Fruit fly (Drosophila melanogaster) whole organism, prepupa: ENCODE results near the gene mbo.

Experiments used
- Blimp-1 ChIP-seq: fragments of 200-800 bp; sonication (Bioruptor generic); optimal IDR thresholded peaks from 3 replicates; lab custom pipeline; 2017; ENCODE audit warnings: missing biosample characterization, missing genetic modification characterization, mild to moderate bottlenecking, moderate library complexity, missing genetic modification reagents
- CG10669 ChIP-seq: fragments of 200-800 bp; sonication (Bioruptor generic); optimal IDR thresholded peaks from 3 replicates; lab custom pipeline; 2018; ENCODE audit warnings: missing biosample characterization, mild to moderate bottlenecking, missing genetic modification characterization, moderate library complexity
- CG11762 ChIP-seq: fragments of 200-800 bp; sonication (Bioruptor generic); optimal IDR thresholded peaks from 3 replicates; lab custom pipeline; 2016; ENCODE audit warnings: missing biosample characterization, missing genetic modification characterization; ENCODE audit not compliant: insufficient read depth
- CG11902 ChIP-seq: fragments of 200-800 bp; sonication (Bioruptor generic); optimal IDR thresholded peaks from 3 replicates; lab custom pipeline; 2016; ENCODE audit warnings: missing biosample characterization, missing genetic modification characterization
- CG15336 ChIP-seq: fragments of 200-800 bp; sonication (Bioruptor generic); IDR thresholded peaks from 2 replicates; pipeline ENCODE4 v1.3.6; 2022; ENCODE audit warnings: missing biosample characterization, missing genetic modification characterization
- CG1621 ChIP-seq: fragments of 200-800 bp; sonication (Bioruptor generic); optimal IDR thresholded peaks from 3 replicates; lab custom pipeline; 2018; ENCODE audit warnings: missing biosample characterization, mild to moderate bottlenecking, missing genetic modification characterization
- CG3032 ChIP-seq: fragments of 200-800 bp; optimal IDR thresholded peaks from 2 replicates; lab custom pipeline; 2019; ENCODE audit warnings: missing biosample characterization, mild to moderate bottlenecking, missing genetic modification characterization, moderate library complexity
- CG31627 ChIP-seq: fragments of 200-800 bp; sonication (Bioruptor generic); optimal IDR thresholded peaks from 3 replicates; lab custom pipeline; 2016; ENCODE audit warnings: missing biosample characterization, missing genetic modification characterization
- CG32006 ChIP-seq: fragments of 200-800 bp; sonication (Bioruptor generic); optimal IDR thresholded peaks from 3 replicates; lab custom pipeline; 2017; ENCODE audit warnings: missing biosample characterization, mild to moderate bottlenecking, missing genetic modification characterization
- CG34406 ChIP-seq: fragments of 200-800 bp; sonication (Bioruptor generic); optimal IDR thresholded peaks from 3 replicates; lab custom pipeline; 2016; ENCODE audit warnings: missing biosample characterization, missing genetic modification characterization
- CG4318 ChIP-seq: fragments of 200-800 bp; sonication (Bioruptor generic); optimal IDR thresholded peaks from 3 replicates; lab custom pipeline; 2017; ENCODE audit warnings: missing biosample characterization, mild to moderate bottlenecking, missing genetic modification characterization
- CG6163 ChIP-seq: fragments of 200-800 bp; sonication (Bioruptor generic); IDR thresholded peaks from 3 replicates; pipeline ENCODE4 v1.3.6; 2022; ENCODE audit warnings: missing biosample characterization, missing genetic modification characterization
- CG6792 ChIP-seq: fragments of 200-800 bp; sonication (Bioruptor generic); optimal IDR thresholded peaks from 3 replicates; lab custom pipeline; 2016; ENCODE audit warnings: missing biosample characterization, missing genetic modification characterization
- CG8119 ChIP-seq: fragments of 200-800 bp; sonication (Bioruptor generic); IDR thresholded peaks from 3 replicates; pipeline ENCODE4 v1.3.6; 2022; ENCODE audit warnings: missing biosample characterization, missing genetic modification characterization
- CG8319 ChIP-seq: fragments of 200-800 bp; sonication (Bioruptor generic); optimal IDR thresholded peaks from 3 replicates; lab custom pipeline; 2016; ENCODE audit warnings: missing biosample characterization, missing genetic modification characterization
- CG8632 ChIP-seq: fragments of 200-800 bp; sonication (Bioruptor generic); optimal IDR thresholded peaks from 3 replicates; lab custom pipeline; 2016; ENCODE audit warnings: missing biosample characterization, missing genetic modification characterization
- CG9139 ChIP-seq: fragments of 200-800 bp; sonication (Bioruptor generic); optimal IDR thresholded peaks from 3 replicates; lab custom pipeline; 2017; ENCODE audit warnings: missing biosample characterization, mild to moderate bottlenecking, missing genetic modification characterization
- Eip78C ChIP-seq: fragments of 200-800 bp; sonication (Bioruptor generic); peaks from one replicate; lab custom pipeline; 2016; ENCODE audit warnings: missing biosample characterization, missing genetic modification characterization
- Eip93F ChIP-seq: fragments of 200-800 bp; sonication (Bioruptor generic); optimal IDR thresholded peaks from 2 replicates; lab custom pipeline; 2016; ENCODE audit warnings: missing biosample characterization, mild to moderate bottlenecking, missing genetic modification characterization
- Ets21C ChIP-seq: fragments of 200-800 bp; sonication (Bioruptor generic); optimal IDR thresholded peaks from 3 replicates; lab custom pipeline; 2016; ENCODE audit warnings: missing biosample characterization, missing genetic modification characterization
- Ets96B ChIP-seq: fragments of 200-800 bp; optimal IDR thresholded peaks from 2 replicates; lab custom pipeline; 2019; ENCODE audit warnings: missing biosample characterization, mild to moderate bottlenecking, missing genetic modification characterization, moderate library complexity
- Hr38 ChIP-seq: sonication (Bioruptor generic); optimal IDR thresholded peaks from 2 replicates; lab custom pipeline; 2016; ENCODE audit warnings: missing biosample characterization, missing genetic modification characterization
- Hr39 ChIP-seq: fragments of 200-800 bp; sonication (Bioruptor generic); optimal IDR thresholded peaks from 2 replicates; lab custom pipeline; 2016; ENCODE audit warnings: missing biosample characterization, missing genetic modification characterization
- Smox ChIP-seq: fragments of 200-800 bp; sonication (Bioruptor generic); optimal IDR thresholded peaks from 3 replicates; lab custom pipeline; 2016; ENCODE audit warnings: missing biosample characterization, missing genetic modification characterization
- Sox102F ChIP-seq: fragments of 200-800 bp; sonication (Bioruptor generic); optimal IDR thresholded peaks from 2 replicates; lab custom pipeline; 2016; ENCODE audit warnings: missing biosample characterization, mild to moderate bottlenecking, missing genetic modification characterization
- Sox15 ChIP-seq: fragments of 200-800 bp; sonication (Bioruptor generic); optimal IDR thresholded peaks from 3 replicates; lab custom pipeline; 2016; ENCODE audit warnings: missing biosample characterization, missing genetic modification characterization
- achi ChIP-seq: fragments of 200-800 bp; sonication (Bioruptor generic); optimal IDR thresholded peaks from 3 replicates; lab custom pipeline; 2016; ENCODE audit warnings: missing biosample characterization, missing genetic modification characterization
- acj6 ChIP-seq: fragments of 200-800 bp; sonication (Bioruptor generic); optimal IDR thresholded peaks from 3 replicates; lab custom pipeline; 2016; ENCODE audit warnings: missing biosample characterization, missing genetic modification characterization
- cyc ChIP-seq: fragments of 200-800 bp; sonication (Bioruptor generic); optimal IDR thresholded peaks from 3 replicates; lab custom pipeline; 2016; ENCODE audit warnings: missing biosample characterization, missing genetic modification characterization
- dac ChIP-seq: fragments of 200-800 bp; sonication (Bioruptor generic); optimal IDR thresholded peaks from 2 replicates; lab custom pipeline; 2017; ENCODE audit warnings: missing biosample characterization, mild to moderate bottlenecking, missing genetic modification characterization
- dsx ChIP-seq: fragments of 200-800 bp; optimal IDR thresholded peaks from 3 replicates; lab custom pipeline; 2019; ENCODE audit warnings: missing biosample characterization, mild to moderate bottlenecking, missing genetic modification characterization, moderate library complexity; ENCODE audit not compliant: poor library complexity, severe bottlenecking
- eg ChIP-seq: fragments of 200-800 bp; sonication (Bioruptor generic); IDR thresholded peaks from 3 replicates; pipeline ENCODE4 v1.3.6; 2022; ENCODE audit warnings: missing biosample characterization, missing genetic modification characterization
- esn ChIP-seq: fragments of 200-800 bp; sonication (Bioruptor generic); optimal IDR thresholded peaks from 2 replicates; lab custom pipeline; 2016; ENCODE audit warnings: missing biosample characterization, mild to moderate bottlenecking, missing genetic modification characterization, moderate library complexity
- fd59A ChIP-seq: fragments of 200-800 bp; sonication (Bioruptor generic); optimal IDR thresholded peaks from 2 replicates; lab custom pipeline; 2017; ENCODE audit warnings: missing biosample characterization, mild to moderate bottlenecking, missing genetic modification characterization, missing genetic modification reagents
- fd85E ChIP-seq: fragments of 200-800 bp; sonication (Bioruptor generic); optimal IDR thresholded peaks from 3 replicates; lab custom pipeline; 2016; ENCODE audit warnings: missing biosample characterization, missing genetic modification characterization
- net ChIP-seq: fragments of 200-800 bp; sonication (Bioruptor generic); optimal IDR thresholded peaks from 3 replicates; lab custom pipeline; 2016; ENCODE audit warnings: missing biosample characterization, missing genetic modification characterization
- salr ChIP-seq, 2 experiments: fragments of 200-800 bp; sonication (Bioruptor generic); optimal IDR thresholded peaks; 3 replicates each; lab custom pipeline; 2016 to 2018; ENCODE audit warnings: missing biosample characterization in 2 of 2, missing genetic modification characterization in 2 of 2, mild to moderate bottlenecking in 1 of 2
- svp ChIP-seq: fragments of 200-800 bp; sonication (Bioruptor generic); peaks from one replicate; lab custom pipeline; 2016; ENCODE audit warnings: missing biosample characterization, missing genetic modification characterization
- topi ChIP-seq: fragments of 200-800 bp; sonication (Bioruptor generic); optimal IDR thresholded peaks from 3 replicates; lab custom pipeline; 2016; ENCODE audit warnings: missing biosample characterization, missing genetic modification characterization
- vri ChIP-seq: fragments of 200-800 bp; sonication (Bioruptor generic); optimal IDR thresholded peaks from 3 replicates; lab custom pipeline; 2016; ENCODE audit warnings: missing biosample characterization, mild to moderate bottlenecking, missing genetic modification characterization

mbo gene

dm6 chr3R:12636240-12636639, 42.6 kb downstream of the mbo start, which contains the start of gene CG11600:
Gene CG11600, plus strand, starts transcription at chr3R:12636540.
- TF ChIP-seq Sox15 (GFP tag; lab: Kevin White, UChicago) (no peak), Blimp-1 (GFP tag; lab: Kevin White, UChicago) (no peak), fd85E (GFP tag; lab: Kevin White, UChicago) (no peak), cyc (GFP tag; lab: Kevin White, UChicago) (no peak), CG10669 (GFP tag; lab: Kevin White, UChicago) (no peak), CG8319 (no peak), CG15336 (GFP tag; lab: Robert Waterston, UW) (no peak), Ets96B (tag; lab: Kevin White, UChicago) (no peak), dac (no peak), Eip78C (no peak)

DNA sequence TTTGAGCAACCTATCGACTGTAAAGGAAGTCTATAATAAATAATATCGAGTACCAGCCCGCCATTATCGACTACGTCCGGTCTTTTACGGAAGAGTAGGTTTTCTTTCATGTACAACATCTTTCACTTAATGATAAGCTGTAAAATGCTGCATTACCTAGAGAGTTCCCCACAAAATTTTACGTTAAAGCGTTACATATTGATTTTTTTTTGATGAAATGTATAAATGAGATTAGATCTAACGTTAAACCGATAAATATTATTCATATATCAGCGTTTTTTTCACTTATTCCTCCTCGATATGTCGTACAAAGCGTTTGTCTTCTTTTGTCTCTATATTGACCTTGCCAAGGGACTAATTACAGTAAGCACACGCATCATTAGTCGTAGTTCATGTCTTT, 44.2 kb downstream of the mbo start, which contains the start of gene CG11598:
Gene CG11598 (plus strand): TSS at position 301 of the 400 bp plus-strand sequence.
- no peak for TF ChIP-seq salr (GFP tag; optimal IDR thresholded peaks at IDR 0.05; lab: Kevin White, UChicago)
- no peak for TF ChIP-seq net (GFP tag; lab: Kevin White, UChicago)
- no peak for TF ChIP-seq vri
- no peak for TF ChIP-seq Smox (GFP tag; lab: Kevin White, UChicago)
- TF ChIP-seq CG11762 (GFP tag; lab: Kevin White, UChicago) = no peak
- TF ChIP-seq CG1621 (tag; lab: Kevin White, UChicago) = no peak
- no peak for TF ChIP-seq CG8119 (GFP tag; lab: Robert Waterston, UW)
- TF ChIP-seq CG11902 (GFP tag; lab: Kevin White, UChicago) = no peak
- TF ChIP-seq fd85E (GFP tag; lab: Kevin White, UChicago) = no peak
- TF ChIP-seq CG34406 = no peak
- TF ChIP-seq Blimp-1 (GFP tag; lab: Kevin White, UChicago) = no peak
- no peak for TF ChIP-seq Eip78C

dm6 chr3R:12633059-12633458, 45.8 kb downstream of the mbo start, which contains the start of gene CG18530:
Gene CG18530, plus strand, starts transcription at chr3R:12633359.
- no peak for TF ChIP-seq CG8119 (GFP tag; lab: Robert Waterston, UW)
- TF ChIP-seq Ets96B (tag; lab: Kevin White, UChicago) = no peak
- TF ChIP-seq CG31627 = no peak
- TF ChIP-seq Sox102F (GFP tag; lab: Kevin White, UChicago) = no peak
- TF ChIP-seq Hr38 (GFP tag; lab: Kevin White, UChicago) = no peak
- TF ChIP-seq fd59A (GFP tag; lab: Kevin White, UChicago) = no peak
- TF ChIP-seq svp = no peak
- no peak for TF ChIP-seq cyc (GFP tag; lab: Kevin White, UChicago)
- TF ChIP-seq, all 60 proteins: peak for 0

- TF ChIP-seq CG34406 (peak; percentile 15), CG32006 (no peak), Ets21C (GFP tag; lab: Kevin White, UChicago) (peak; percentile 10), Eip93F (GFP tag; lab: Kevin White, UChicago) (peak; percentile 58), CG3032 (tag; lab: Kevin White, UChicago) (peak; percentile 29), achi (GFP tag; lab: Kevin White, UChicago) (no peak), acj6 (GFP tag; lab: Kevin White, UChicago) (peak; percentile 49), esn (GFP tag; lab: Kevin White, UChicago) (peak; percentile 25), CG8632 (GFP tag; lab: Kevin White, UChicago) (no peak)
Observed at dm6 chr3R:12630369-12630768, 48.5 kb downstream of the mbo start, which contains the start of gene Not10. Gene Not10, plus strand, starts transcription at chr3R:12630647.

DNA sequence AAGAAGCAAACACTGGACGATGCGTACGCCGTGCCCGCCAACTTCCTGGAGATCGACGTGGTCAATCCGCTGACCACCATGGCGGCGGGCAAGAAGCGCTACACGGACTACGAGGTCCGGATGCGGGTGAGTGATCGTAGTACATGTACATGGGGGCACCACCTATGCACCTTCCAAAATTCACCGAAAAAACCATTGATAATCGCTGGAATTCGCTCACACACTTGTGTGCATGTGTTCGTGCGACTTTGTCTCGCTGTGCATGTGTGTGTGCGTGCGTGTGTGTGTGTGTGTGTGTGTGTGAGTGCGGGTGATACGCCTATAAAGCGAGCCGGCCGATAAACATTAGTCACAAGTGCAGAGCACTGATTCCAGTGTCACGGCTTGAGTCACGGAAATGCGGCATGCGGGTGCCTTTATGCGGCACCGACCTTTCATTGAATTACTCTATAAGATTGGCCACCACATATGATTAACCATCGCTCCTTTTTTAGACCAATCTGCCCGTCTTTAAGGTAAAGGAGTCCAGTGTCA, 50.4 kb downstream of the mbo start:
- TF ChIP-seq dsx (GFP tag; lab: Kevin White, UChicago) (peak; percentile 12), CG11762 (GFP tag; lab: Kevin White, UChicago) (no peak), CG15336 (GFP tag; lab: Robert Waterston, UW) (no peak), eg (GFP tag; lab: Robert Waterston, UW) (no peak), acj6 (GFP tag; lab: Kevin White, UChicago) (no peak), achi (GFP tag; lab: Kevin White, UChicago) (no peak), CG6792 (GFP tag; lab: Kevin White, UChicago) (no peak), CG31627 (no peak), CG4318 (GFP tag; lab: Kevin White, UChicago) (no peak), fd59A (GFP tag; lab: Kevin White, UChicago) (no peak), Hr39 (GFP tag; lab: Kevin White, UChicago) (no peak), CG9139 (GFP tag; lab: Kevin White, UChicago) (no peak), Sox15 (GFP tag; lab: Kevin White, UChicago) (no peak), CG6163 (GFP tag; lab: Robert Waterston, UW) (no peak), svp (peak; percentile 86), topi (GFP tag; lab: Kevin White, UChicago) (no peak)
